Worm (Caenorhabditis elegans) whole organism, mixed stage, embryonic: ENCODE results near the gene K09F6.10.
"Not testable (repeated sequence)": the region's sequence is repeated elsewhere in the genome, so short reads cannot be mapped to it uniquely, and the experiment has no call there.

Experiments used
- M03D4.4 ChIP-seq: sonication (generic microtip); optimal IDR thresholded peaks from 2 replicates; lab custom pipeline; 2017; ENCODE audit warnings: mild to moderate bottlenecking, missing genetic modification characterization, missing compliant biosample characterization
- ceh-39 ChIP-seq: fragments of 150-350 bp; optimal IDR thresholded peaks from 2 replicates; lab custom pipeline; 2014; ENCODE audit warnings: missing biosample characterization, missing genetic modification characterization
- drap-1 ChIP-seq: fragments of 200-800 bp; sonication (Bioruptor generic); optimal IDR thresholded peaks from 3 replicates; lab custom pipeline; 2018; ENCODE audit warnings: mild to moderate bottlenecking, missing genetic modification characterization, missing compliant biosample characterization
- elt-1 ChIP-seq: sonication (generic microtip); optimal IDR thresholded peaks from 2 replicates; lab custom pipeline; 2017; ENCODE audit warnings: missing genetic modification characterization, mild to moderate bottlenecking, missing compliant biosample characterization, antibody characterized with exemption, moderate library complexity, borderline replicate concordance; ENCODE audit not compliant: insufficient read depth
- lsy-2 ChIP-seq: fragments of 150-350 bp; optimal IDR thresholded peaks from 2 replicates; lab custom pipeline; 2014; ENCODE audit warnings: missing biosample characterization, missing genetic modification characterization
- mls-2 ChIP-seq: sonication (generic microtip); optimal IDR thresholded peaks from 2 replicates; lab custom pipeline; 2016; ENCODE audit warnings: mild to moderate bottlenecking, missing genetic modification characterization, moderate library complexity, missing compliant biosample characterization
- nhr-12 ChIP-seq: fragments of 150-350 bp; optimal IDR thresholded peaks from 2 replicates; lab custom pipeline; 2014; ENCODE audit warnings: missing biosample characterization, missing genetic modification characterization
- nhr-28 ChIP-seq: fragments of 150-350 bp; optimal IDR thresholded peaks from 2 replicates; lab custom pipeline; 2014; ENCODE audit warnings: missing biosample characterization, missing genetic modification characterization
- nhr-76 ChIP-seq: sonication (generic microtip); optimal IDR thresholded peaks from 2 replicates; lab custom pipeline; 2017; ENCODE audit warnings: missing biosample characterization, missing genetic modification characterization
- snpc-4 ChIP-seq: fragments of 150-350 bp; optimal IDR thresholded peaks from 2 replicates; lab custom pipeline; 2014; ENCODE audit warnings: missing biosample characterization, missing genetic modification characterization
- unc-62 ChIP-seq: fragments of 150-350 bp; optimal IDR thresholded peaks from 2 replicates; lab custom pipeline; 2014; ENCODE audit warnings: missing biosample characterization, missing genetic modification reagents, missing genetic modification characterization
- ztf-11 ChIP-seq: fragments of 150-350 bp; optimal IDR thresholded peaks from 2 replicates; lab custom pipeline; 2014; ENCODE audit warnings: missing biosample characterization, missing genetic modification characterization

DNA sequence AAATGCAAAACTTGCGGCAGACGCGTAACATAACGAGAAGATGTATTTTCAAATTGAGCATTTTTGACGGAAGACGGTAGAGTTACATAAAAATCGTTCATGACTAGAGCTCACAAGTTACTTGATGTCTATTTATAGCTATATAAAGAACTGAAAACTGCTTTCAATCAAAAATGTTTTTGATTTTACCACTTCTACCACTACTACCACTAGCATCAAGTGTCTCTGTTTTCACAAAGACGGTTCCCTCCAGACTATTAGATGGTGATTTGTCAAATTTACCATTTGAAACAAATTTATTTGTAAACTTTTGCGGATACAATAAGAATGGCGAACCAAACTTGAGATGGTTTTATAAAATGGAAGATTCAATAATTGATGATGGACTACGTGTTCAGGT, 6.1 kb downstream of the K09F6.10 start, which contains the start of gene K09F6.9:
- TF ChIP-seq snpc-4; ztf-11 (tag; lab: Kevin White, UChicago); drap-1; lsy-2; elt-1 (tag; lab: Kevin White, UChicago); unc-62; nhr-76 (tag; lab: Kevin White, UChicago); ceh-39 (tag; lab: Kevin White, UChicago); nhr-28 (tag; lab: Kevin White, UChicago); nhr-12 (tag; lab: Kevin White, UChicago); M03D4.4 (tag; lab: Kevin White, UChicago); mls-2 (tag; lab: Kevin White, UChicago): not testable (repeated sequence)
